Worm (Caenorhabditis elegans) whole organism, midembryonic: ENCODE measurements around the gene act-4.

Experiments
- T22C8.4 ChIP-seq: fragments of 200-800 bp; sonication (Bioruptor generic); IDR thresholded peaks from 2 replicates; pipeline ENCODE4 v1.3.6; 2022; ENCODE audit warnings: missing genetic modification characterization, missing compliant biosample characterization
- cog-1 ChIP-seq: sonication (generic microtip); optimal IDR thresholded peaks from 2 replicates; lab custom pipeline; 2016; ENCODE audit warnings: missing genetic modification characterization, missing compliant biosample characterization
- flt-1 ChIP-seq: fragments of 200-800 bp; sonication (Bioruptor generic); IDR thresholded peaks from 2 replicates; pipeline ENCODE4 v1.3.6; 2022; ENCODE audit warnings: missing genetic modification characterization, missing compliant biosample characterization
- tab-1 ChIP-seq: fragments of 200-800 bp; sonication (Bioruptor generic); IDR thresholded peaks from 2 replicates; pipeline ENCODE4 v1.3.6; 2022; ENCODE audit warnings: missing genetic modification characterization, missing compliant biosample characterization
- ztf-23 ChIP-seq: fragments of 200-800 bp; sonication (Bioruptor generic); IDR thresholded peaks from 2 replicates; pipeline ENCODE4 v1.3.6; 2022; ENCODE audit warnings: missing genetic modification reagents, missing genetic modification characterization, missing compliant biosample characterization
- ztf-29 ChIP-seq: fragments of 200-800 bp; sonication (Bioruptor generic); IDR thresholded peaks from 2 replicates; pipeline ENCODE4 v1.3.6; 2022; ENCODE audit warnings: missing genetic modification reagents, missing genetic modification characterization, missing compliant biosample characterization

DNA sequence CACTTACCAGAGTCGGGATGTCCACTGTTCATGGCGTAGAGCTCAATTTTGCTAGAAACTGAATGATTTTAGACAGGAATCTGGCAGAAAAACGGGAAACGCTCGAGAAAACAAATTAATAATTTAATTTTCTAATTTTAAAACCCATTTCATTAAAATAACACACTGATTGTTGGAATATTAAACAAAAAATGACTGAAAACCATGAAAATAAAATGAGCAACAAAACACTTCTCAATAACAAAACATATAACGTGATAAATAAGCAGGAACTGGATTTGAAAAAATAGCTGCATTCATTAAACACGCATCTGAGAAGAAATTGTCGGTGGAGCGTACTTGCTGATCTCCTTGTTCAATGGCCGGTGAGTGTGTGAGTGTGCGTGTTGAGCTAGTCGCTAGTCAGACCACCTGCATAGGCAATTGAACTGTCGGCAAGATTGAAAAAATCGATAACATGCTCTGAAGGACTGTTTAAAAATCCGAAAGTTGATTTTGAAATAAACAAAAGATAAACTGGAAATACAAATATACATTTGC lies 37.2 kb downstream of the act-4 start, which contains the start of gene ZC8.6:
- TF ChIP-seq ztf-23 (GFP tag; lab: Robert Waterston, UW): 0 out of 2 replicates have a peak, but pooled peaks have one; percentile 44
- no peak for TF ChIP-seq flt-1 (GFP tag; lab: Robert Waterston, UW)
- TF ChIP-seq ztf-29: no peak
- TF ChIP-seq T22C8.4 (GFP tag; lab: Robert Waterston, UW): no peak
- no peak for TF ChIP-seq tab-1 (GFP tag; lab: Robert Waterston, UW)
- TF ChIP-seq cog-1 (tag; lab: Kevin White, UChicago): no peak
